Worm (Caenorhabditis elegans) whole organism, midembryonic: ENCODE results near the gene C55A6.6.

ENCODE experiments used
- T22C8.4 ChIP-seq: fragments of 200-800 bp; sonication (Bioruptor generic); IDR thresholded peaks from 2 replicates; pipeline ENCODE4 v1.3.6; 2022; ENCODE audit warnings: missing genetic modification characterization, missing compliant biosample characterization
- cog-1 ChIP-seq: sonication (generic microtip); optimal IDR thresholded peaks from 2 replicates; lab custom pipeline; 2016; ENCODE audit warnings: missing genetic modification characterization, missing compliant biosample characterization
- flt-1 ChIP-seq: fragments of 200-800 bp; sonication (Bioruptor generic); IDR thresholded peaks from 2 replicates; pipeline ENCODE4 v1.3.6; 2022; ENCODE audit warnings: missing genetic modification characterization, missing compliant biosample characterization
- klf-2 ChIP-seq: fragments of 200-800 bp; sonication (Bioruptor generic); conservative IDR thresholded peaks from 2 replicates; pipeline ENCODE4 v1.3.6; 2022; ENCODE audit warnings: missing genetic modification reagents, missing genetic modification characterization, missing compliant biosample characterization
- med-1 ChIP-seq: sonication (generic microtip); optimal IDR thresholded peaks from 2 replicates; lab custom pipeline; 2017; ENCODE audit warnings: missing genetic modification characterization, mild to moderate bottlenecking, missing compliant biosample characterization, antibody characterized with exemption, missing genetic modification reagents; ENCODE audit not compliant: insufficient read depth
- ref-1 ChIP-seq: fragments of 200-800 bp; sonication (Bioruptor generic); conservative IDR thresholded peaks from 2 replicates; pipeline ENCODE4 v1.3.6; 2022; ENCODE audit warnings: missing genetic modification reagents, missing genetic modification characterization, missing compliant biosample characterization
- tab-1 ChIP-seq: fragments of 200-800 bp; sonication (Bioruptor generic); IDR thresholded peaks from 2 replicates; pipeline ENCODE4 v1.3.6; 2022; ENCODE audit warnings: missing genetic modification characterization, missing compliant biosample characterization
- ztf-23 ChIP-seq: fragments of 200-800 bp; sonication (Bioruptor generic); IDR thresholded peaks from 2 replicates; pipeline ENCODE4 v1.3.6; 2022; ENCODE audit warnings: missing genetic modification reagents, missing genetic modification characterization, missing compliant biosample characterization
- ztf-29 ChIP-seq: fragments of 200-800 bp; sonication (Bioruptor generic); IDR thresholded peaks from 2 replicates; pipeline ENCODE4 v1.3.6; 2022; ENCODE audit warnings: missing genetic modification reagents, missing genetic modification characterization, missing compliant biosample characterization

Gene C55A6.6

DNA sequence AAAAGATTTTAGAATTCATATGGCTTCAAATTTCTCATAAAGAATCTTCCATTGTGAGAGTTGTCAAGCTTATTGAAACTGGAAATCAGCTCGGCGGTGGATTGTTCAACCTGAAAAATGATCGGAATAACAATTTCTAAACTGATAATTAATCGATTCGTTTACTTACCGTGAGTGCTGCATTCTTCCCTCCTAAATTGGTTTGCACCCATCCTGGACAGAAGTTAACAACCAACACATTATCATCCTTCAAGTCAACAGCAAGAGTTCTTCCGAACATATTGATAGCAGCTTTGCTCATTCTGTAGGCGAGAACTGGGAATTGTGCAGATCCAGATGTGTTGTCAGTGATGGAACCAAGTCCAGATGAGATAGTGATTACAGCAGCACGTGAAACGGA is 608 bp upstream of the C55A6.6 start:
- TF ChIP-seq med-1 (GFP tag; lab: Kevin White, UChicago) (no peak), klf-2 (no peak), ztf-29 (GFP tag; lab: Robert Waterston, UW) (no peak), ref-1 (GFP tag; lab: Robert Waterston, UW) (no peak), T22C8.4 (GFP tag; lab: Robert Waterston, UW) (no peak), ztf-23 (GFP tag; lab: Robert Waterston, UW) (no peak), flt-1 (GFP tag; lab: Robert Waterston, UW) (no peak)

DNA sequence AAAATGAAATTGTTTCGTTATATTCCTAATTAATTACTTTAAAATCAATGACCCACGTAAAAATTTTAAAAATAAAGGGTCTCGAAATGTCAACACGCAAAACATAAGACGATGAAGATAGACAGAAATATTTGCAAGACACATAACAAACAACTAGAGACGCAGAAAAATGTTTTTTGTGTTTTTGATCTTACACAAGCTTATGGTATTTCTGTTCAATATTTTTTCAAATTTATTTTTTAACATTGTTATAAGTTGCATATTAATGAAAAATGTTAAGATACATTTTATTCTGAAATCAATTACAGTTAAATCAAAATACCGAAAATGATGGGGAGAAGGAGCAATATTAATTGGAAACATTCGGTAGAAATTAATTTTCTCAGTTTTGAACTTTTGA is 1.1 kb downstream of the C55A6.6 start, which contains the start of gene C55A6.3:
C55A6.3 (minus strand) TSS at position 101 of the 400 bp plus-strand sequence.
- TF ChIP-seq ztf-23 (GFP tag; lab: Robert Waterston, UW) (no peak), ztf-29 (GFP tag; lab: Robert Waterston, UW) (no peak), T22C8.4 (GFP tag; lab: Robert Waterston, UW) (no peak), cog-1 (no peak), med-1 (GFP tag; lab: Kevin White, UChicago) (no peak)

DNA sequence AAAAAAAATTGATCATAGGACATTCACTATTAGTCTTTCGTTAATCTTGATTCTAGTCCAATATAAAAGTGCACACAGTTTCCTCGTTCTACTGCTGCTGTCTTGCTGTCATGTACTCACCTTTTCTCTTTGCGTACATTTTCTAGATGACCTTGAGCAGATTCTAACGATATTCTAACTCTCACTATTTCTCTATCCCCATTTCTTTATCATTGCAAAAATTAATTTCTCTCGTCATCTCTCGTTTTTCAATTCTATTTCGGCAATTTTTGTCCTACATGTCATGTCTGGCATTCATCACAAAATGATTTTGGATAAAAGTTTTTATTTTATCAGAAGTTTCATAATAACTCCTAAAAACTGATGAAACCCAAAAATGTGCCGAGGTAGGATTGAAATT is 5.8 kb downstream of the C55A6.6 start, which contains the start of gene ttll-5:
ttll-5 (plus strand) TSS at position 288 of the 400 bp plus-strand sequence.
- TF ChIP-seq med-1 (GFP tag; lab: Kevin White, UChicago), result no peak
- no peak for TF ChIP-seq flt-1 (GFP tag; lab: Robert Waterston, UW)
- TF ChIP-seq T22C8.4 (GFP tag; lab: Robert Waterston, UW), result no peak
- TF ChIP-seq ref-1 (GFP tag; lab: Robert Waterston, UW), result no peak
- TF ChIP-seq ztf-23 (GFP tag; lab: Robert Waterston, UW), result no peak
- no peak for TF ChIP-seq tab-1
- TF ChIP-seq ztf-29 (GFP tag; lab: Robert Waterston, UW), result no peak
- no peak for TF ChIP-seq cog-1
- no peak for TF ChIP-seq klf-2

DNA sequence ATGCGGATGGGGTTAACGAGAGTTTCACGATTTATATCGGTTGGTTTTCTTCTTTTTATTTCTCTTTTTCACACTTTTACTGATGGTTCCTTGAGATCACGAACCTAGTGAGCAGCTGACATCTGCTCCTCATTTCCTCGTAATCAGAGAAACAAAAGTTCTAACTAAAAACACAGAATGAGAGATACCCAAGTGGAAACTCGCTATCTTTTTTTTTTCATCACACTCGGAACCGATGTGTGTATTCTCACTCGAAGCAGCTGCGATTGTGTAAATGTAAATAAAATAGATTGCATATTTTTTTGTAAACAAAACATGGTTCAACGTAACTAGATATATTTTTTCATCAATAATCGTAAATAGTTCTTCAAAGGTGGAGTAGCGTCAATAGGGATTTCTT is 8.2 kb downstream of the C55A6.6 start:
- TF ChIP-seq klf-2, result no peak
- no peak for TF ChIP-seq cog-1
- TF ChIP-seq T22C8.4 (GFP tag; lab: Robert Waterston, UW), result no peak
- no peak for TF ChIP-seq med-1 (GFP tag; lab: Kevin White, UChicago)
- TF ChIP-seq ztf-23 (GFP tag; lab: Robert Waterston, UW), result no peak
- no peak for TF ChIP-seq ref-1 (GFP tag; lab: Robert Waterston, UW)
- TF ChIP-seq ztf-29 (GFP tag; lab: Robert Waterston, UW), result no peak
- TF ChIP-seq tab-1, result no peak
- no peak for TF ChIP-seq flt-1 (GFP tag; lab: Robert Waterston, UW)

DNA sequence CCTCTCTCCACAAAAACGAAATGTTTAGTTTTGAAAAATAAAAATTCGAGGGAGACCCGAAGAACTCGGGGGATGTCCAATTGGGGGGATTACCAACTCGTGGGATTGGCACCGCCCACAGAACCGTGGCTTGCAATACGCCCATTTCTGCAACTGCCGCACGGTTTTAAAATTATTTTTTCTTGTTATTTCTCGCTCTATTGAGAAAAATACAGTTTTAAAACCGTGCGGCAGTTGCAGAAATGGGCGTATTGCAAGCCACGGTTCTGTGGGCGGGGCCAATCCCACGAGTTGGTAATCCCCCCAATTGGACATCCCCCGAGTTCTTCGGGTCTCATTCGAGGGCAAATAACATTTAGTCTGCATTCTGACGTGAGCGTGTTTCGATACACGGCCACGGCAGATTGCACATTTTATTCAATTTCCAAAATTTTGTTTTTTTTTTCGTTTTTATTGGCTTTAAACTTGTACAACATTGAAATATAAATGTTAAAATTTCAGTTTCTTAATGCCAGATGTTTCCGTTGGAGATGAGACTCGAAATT is 9.6 kb downstream of the C55A6.6 start, which contains the start of the genes C55A6.1 and C55A6.10:
C55A6.1 (minus strand) TSS at position 116 of the 545 bp plus-strand sequence.
C55A6.10 (plus strand) TSS at position 495 of the 545 bp plus-strand sequence.
- TF ChIP-seq ztf-23 (GFP tag; lab: Robert Waterston, UW) (peak; percentile 68; the same call in 1 of the 2 replicates), flt-1 (GFP tag; lab: Robert Waterston, UW) (0 out of 2 replicates have a peak, but pooled peaks have one; percentile 24), cog-1 (peak; percentile 1), tab-1 (0 out of 2 replicates have a peak, but pooled peaks have one; percentile 39)

DNA sequence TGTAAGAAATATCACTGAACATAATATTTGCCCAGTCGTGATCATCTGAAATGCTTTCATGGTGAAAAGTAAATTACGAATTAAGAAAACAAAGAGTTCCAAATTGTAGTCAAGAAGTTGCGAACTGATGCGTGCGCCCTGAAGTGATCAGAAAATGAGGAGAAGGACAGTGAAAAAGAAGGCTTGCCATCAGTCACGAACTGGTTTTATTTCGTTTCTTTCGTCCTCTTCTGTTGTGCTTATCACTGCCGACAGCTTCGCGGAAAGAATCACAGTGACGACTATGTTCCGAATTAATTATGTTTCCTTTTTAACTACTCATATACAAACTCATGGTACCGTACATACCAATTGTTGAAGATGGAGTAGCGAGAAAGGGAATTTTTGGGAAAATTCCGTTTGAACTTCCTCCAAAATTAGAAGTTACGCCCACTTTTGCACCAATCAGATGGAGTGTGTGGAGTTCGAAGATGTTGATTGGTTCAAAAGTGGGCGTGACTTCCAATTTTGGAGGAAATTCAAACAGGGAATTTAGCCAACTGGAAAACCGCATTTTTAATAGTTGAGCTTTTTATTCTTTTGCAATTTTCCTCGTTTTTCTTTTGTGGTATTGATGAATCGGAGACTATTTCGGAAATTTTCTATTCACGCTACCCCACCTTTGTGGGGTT is 11.3 kb downstream of the C55A6.6 start, which contains the start of gene C55A6.12:
C55A6.12 (minus strand) TSS at position 51 of the 671 bp plus-strand sequence.
- TF ChIP-seq klf-2 (no peak), ztf-23 (GFP tag; lab: Robert Waterston, UW) (0 out of 2 replicates have a peak, but pooled peaks have one; percentile 32)

DNA sequence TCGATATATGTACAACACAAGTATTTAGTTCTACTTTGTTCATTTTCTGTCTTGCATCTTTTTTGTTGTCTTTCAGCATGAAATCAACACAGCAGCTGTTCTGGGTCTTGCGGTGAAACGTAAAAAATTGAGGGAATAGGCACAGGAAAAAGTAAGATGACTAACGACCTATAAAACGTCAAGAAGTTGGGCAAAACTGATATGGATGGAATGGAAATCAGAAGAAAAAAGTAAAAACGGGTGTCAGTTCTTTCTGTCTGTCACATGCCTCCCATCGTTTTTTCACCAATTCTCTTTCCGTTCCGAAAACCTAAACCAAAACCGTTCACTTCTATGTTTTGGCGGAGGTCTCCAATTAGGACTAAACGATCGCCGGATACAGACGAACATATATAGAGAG is 13.6 kb downstream of the C55A6.6 start:
- TF ChIP-seq T22C8.4 (GFP tag; lab: Robert Waterston, UW) (no peak), ref-1 (GFP tag; lab: Robert Waterston, UW) (no peak), tab-1 (no peak), med-1 (GFP tag; lab: Kevin White, UChicago) (no peak), klf-2 (no peak), flt-1 (GFP tag; lab: Robert Waterston, UW) (no peak), cog-1 (no peak), ztf-29 (GFP tag; lab: Robert Waterston, UW) (no peak), ztf-23 (GFP tag; lab: Robert Waterston, UW) (no peak)

DNA sequence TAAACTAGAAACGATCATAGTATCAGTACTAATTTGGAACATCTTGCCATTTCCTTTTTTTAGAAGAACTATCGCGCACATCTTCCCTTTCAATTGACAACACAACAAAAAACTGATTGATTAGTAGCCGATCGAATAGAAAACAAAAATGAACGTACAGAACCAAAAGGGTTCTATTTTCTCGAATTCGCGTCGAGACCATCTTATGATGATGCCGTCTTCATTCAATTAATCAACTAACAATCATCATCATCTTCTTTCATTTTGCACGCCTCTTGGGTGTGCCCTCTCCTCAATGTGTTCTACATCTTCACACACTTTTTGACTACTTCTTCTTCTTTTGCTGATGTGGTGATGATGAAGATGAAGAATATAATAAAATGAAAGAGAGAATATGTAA is 14.8 kb downstream of the C55A6.6 start:
- TF ChIP-seq T22C8.4 (GFP tag; lab: Robert Waterston, UW) (no peak), med-1 (GFP tag; lab: Kevin White, UChicago) (no peak), ztf-29 (GFP tag; lab: Robert Waterston, UW) (no peak), tab-1 (no peak), flt-1 (GFP tag; lab: Robert Waterston, UW) (no peak), ztf-23 (GFP tag; lab: Robert Waterston, UW) (no peak), ref-1 (GFP tag; lab: Robert Waterston, UW) (no peak), klf-2 (no peak), cog-1 (no peak)

DNA sequence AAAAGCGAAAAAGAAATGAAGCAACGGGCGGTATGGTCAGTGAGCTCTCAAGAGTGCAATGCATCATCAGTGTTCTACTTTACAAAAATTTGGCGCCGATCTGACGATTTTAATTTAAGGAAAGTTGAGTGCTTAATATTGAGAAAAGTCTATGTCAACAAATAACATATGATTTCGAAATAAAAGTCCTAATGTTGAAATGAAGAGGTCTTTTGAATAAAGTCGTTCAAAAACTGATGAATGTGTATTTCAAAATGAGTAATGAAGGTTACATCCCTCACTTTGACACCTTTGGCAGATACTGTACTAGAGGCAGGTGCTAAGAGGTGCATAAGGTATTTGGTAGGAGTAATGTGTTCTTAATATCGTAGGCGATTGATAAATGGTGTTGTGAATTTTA is 17.1 kb downstream of the C55A6.6 start:
- TF ChIP-seq tab-1 (no peak), flt-1 (GFP tag; lab: Robert Waterston, UW) (no peak), cog-1 (no peak), ztf-23 (GFP tag; lab: Robert Waterston, UW) (no peak), med-1 (GFP tag; lab: Kevin White, UChicago) (no peak), ref-1 (GFP tag; lab: Robert Waterston, UW) (no peak), klf-2 (no peak)

DNA sequence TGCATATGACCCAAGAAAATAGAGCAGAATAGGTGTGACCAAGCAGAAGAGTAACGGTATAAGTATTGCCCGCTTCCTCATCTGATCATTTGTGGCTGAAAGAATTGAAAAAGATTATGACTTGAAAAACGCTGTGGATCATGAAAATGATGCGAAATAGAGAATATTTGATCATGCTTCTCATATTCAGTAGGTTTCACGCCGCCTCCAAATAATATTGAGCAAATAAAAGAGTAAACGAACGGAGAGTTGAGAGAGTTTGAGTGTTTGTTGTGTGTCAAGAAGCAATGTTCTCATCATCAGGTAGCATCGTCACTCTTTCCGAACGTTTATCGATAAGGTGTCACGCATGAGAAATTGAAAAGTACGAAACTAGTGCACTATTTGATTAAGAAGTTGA is 18.3 kb downstream of the C55A6.6 start, which contains the start of gene htrl-1:
htrl-1 (minus strand) TSS at position 101 of the 400 bp plus-strand sequence.
- TF ChIP-seq med-1 (GFP tag; lab: Kevin White, UChicago) (no peak), ref-1 (GFP tag; lab: Robert Waterston, UW) (no peak), ztf-29 (GFP tag; lab: Robert Waterston, UW) (no peak), cog-1 (no peak), ztf-23 (GFP tag; lab: Robert Waterston, UW) (no peak), T22C8.4 (GFP tag; lab: Robert Waterston, UW) (no peak), tab-1 (no peak), flt-1 (GFP tag; lab: Robert Waterston, UW) (no peak), klf-2 (no peak)
